Worm (Caenorhabditis elegans): Measurements from ENCODE around the gene col-187.

DNA sequence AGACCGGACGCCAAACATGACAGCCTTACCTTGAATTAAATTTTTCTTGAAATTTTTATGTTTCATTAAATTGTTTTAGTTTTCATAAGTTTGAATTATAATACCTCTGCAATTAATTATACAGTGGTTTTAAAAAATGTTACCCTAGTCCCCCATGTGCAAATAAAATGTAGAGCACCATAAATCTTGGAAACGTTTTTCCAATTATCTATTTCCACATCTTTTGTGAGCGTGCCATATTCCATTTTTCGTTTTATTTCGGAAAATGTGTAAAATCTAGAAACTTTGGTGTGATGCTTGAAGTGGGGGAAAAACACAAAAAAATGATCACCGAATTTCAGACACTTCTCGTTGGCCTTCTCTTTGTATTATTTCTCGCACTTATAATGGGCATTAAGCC, 49.9 kb downstream of the col-187 start:
- no peak for TF ChIP-seq nhr-28 (tag; optimal IDR thresholded peaks at IDR 0.05)
- no peak for TF ChIP-seq ztf-11 (tag; optimal IDR thresholded peaks at IDR 0.05)
